Worm (Caenorhabditis elegans) whole organism, L1 larva: ENCODE measurements around the gene ucr-2.1.

ENCODE experiments used
- C34B4.2 ChIP-seq: sonication (generic microtip); optimal IDR thresholded peaks from 2 replicates; lab custom pipeline; 2017; ENCODE audit warnings: mild to moderate bottlenecking, missing genetic modification characterization, missing compliant biosample characterization
- fos-1 ChIP-seq: fragments of 150-350 bp; optimal IDR thresholded peaks from 2 replicates; lab custom pipeline; 2014; ENCODE audit warnings: missing biosample characterization, missing genetic modification characterization
- grh-1 ChIP-seq: fragments of 200-800 bp; sonication (Bioruptor generic); IDR thresholded peaks from 2 replicates; pipeline ENCODE4 v1.3.6; 2022; ENCODE audit warnings: missing genetic modification reagents, missing genetic modification characterization, missing compliant biosample characterization
- hlh-4 ChIP-seq: sonication (generic microtip); optimal IDR thresholded peaks from 2 replicates; lab custom pipeline; 2016; ENCODE audit warnings: mild to moderate bottlenecking, missing genetic modification characterization, missing compliant biosample characterization
- lin-13 ChIP-seq: fragments of 150-350 bp; optimal IDR thresholded peaks from 2 replicates; lab custom pipeline; 2014; ENCODE audit warnings: missing biosample characterization, missing genetic modification reagents, missing genetic modification characterization
- mep-1 ChIP-seq: fragments of 150-350 bp; optimal IDR thresholded peaks from 2 replicates; lab custom pipeline; 2014; ENCODE audit warnings: missing biosample characterization, missing genetic modification characterization
- nhr-28 ChIP-seq: fragments of 150-350 bp; optimal IDR thresholded peaks from 2 replicates; lab custom pipeline; 2014; ENCODE audit warnings: missing biosample characterization, missing genetic modification characterization
- nhr-77 ChIP-seq: fragments of 150-350 bp; optimal IDR thresholded peaks from 2 replicates; lab custom pipeline; 2014; ENCODE audit warnings: missing biosample characterization, missing genetic modification characterization
- pag-3 ChIP-seq: sonication (generic microtip); optimal IDR thresholded peaks from 2 replicates; lab custom pipeline; 2017; ENCODE audit warnings: missing genetic modification characterization, mild to moderate bottlenecking, missing compliant biosample characterization, antibody characterized with exemption, borderline replicate concordance; ENCODE audit not compliant: insufficient read depth
- pax-3 ChIP-seq: fragments of 200-800 bp; sonication (Bioruptor generic); optimal IDR thresholded peaks from 2 replicates; lab custom pipeline; 2018; ENCODE audit warnings: mild to moderate bottlenecking, missing genetic modification characterization, moderate library complexity, missing compliant biosample characterization
- snpc-4 ChIP-seq: fragments of 150-350 bp; optimal IDR thresholded peaks from 2 replicates; lab custom pipeline; 2014; ENCODE audit warnings: missing biosample characterization, missing genetic modification characterization
- ztf-11 ChIP-seq, 2 experiments: sonication (generic microtip); optimal IDR thresholded peaks; 2 replicates each; lab custom pipeline; 2016 to 2017; ENCODE audit warnings: missing genetic modification characterization in 2 of 2, missing biosample characterization in 1 of 2, missing compliant biosample characterization in 1 of 2

- no peak for TF ChIP-seq pax-3
- no peak for TF ChIP-seq snpc-4
- no peak for TF ChIP-seq C34B4.2 (tag; lab: Kevin White, UChicago)
- TF ChIP-seq nhr-77 (tag; lab: Kevin White, UChicago), result no peak
- no peak for TF ChIP-seq mep-1 (tag; lab: Kevin White, UChicago)
- TF ChIP-seq pag-3 (tag; lab: Kevin White, UChicago), result no peak
- peak; percentile 100 for TF ChIP-seq hlh-4 (tag; lab: Kevin White, UChicago)
- no peak for TF ChIP-seq fos-1 (tag; lab: Kevin White, UChicago)
- no peak for TF ChIP-seq ztf-11 (tag; optimal IDR thresholded peaks at IDR 0.05; lab: Kevin White, UChicago)
- TF ChIP-seq grh-1, result no peak
- TF ChIP-seq lin-13 (GFP tag; lab: Kevin White, UChicago), result no peak
- no peak for TF ChIP-seq nhr-28 (tag; lab: Kevin White, UChicago)
Observed at ce11 chrX:12022496-12022895, 4.3 kb downstream of the ucr-2.1 start.
